Worm (Caenorhabditis elegans): Measurements from ENCODE around the gene nspc-18.
A peak's percentile ranks its signal among the peaks of the same experiment; 100 is the strongest.
"Not testable (repeated sequence)": the region's sequence is repeated elsewhere in the genome, so short reads cannot be mapped to it uniquely, and the experiment has no call there.

nspc-18 gene

DNA sequence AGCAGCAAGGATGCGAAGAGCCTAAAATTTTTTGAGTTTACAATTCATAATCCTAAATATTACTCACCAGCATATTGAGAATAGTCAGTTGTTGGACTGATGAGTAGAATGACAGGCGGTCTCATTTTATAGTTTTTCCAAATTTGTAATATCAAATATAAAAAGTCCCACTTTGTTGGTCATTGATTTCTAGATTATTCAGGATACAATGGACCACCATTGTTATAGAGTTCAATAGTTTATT, 2.5 kb downstream of the nspc-18 start, which contains the start of gene nspc-17:
nspc-17 (minus strand) TSS at position 101 of the 244 bp plus-strand sequence.
- TF ChIP-seq klf-2 (GFP tag; conservative IDR thresholded peaks at IDR 0.05); tab-1 (GFP tag; IDR thresholded peaks at IDR 0.05); ref-1 (GFP tag; conservative IDR thresholded peaks at IDR 0.05): not testable (repeated sequence)

DNA sequence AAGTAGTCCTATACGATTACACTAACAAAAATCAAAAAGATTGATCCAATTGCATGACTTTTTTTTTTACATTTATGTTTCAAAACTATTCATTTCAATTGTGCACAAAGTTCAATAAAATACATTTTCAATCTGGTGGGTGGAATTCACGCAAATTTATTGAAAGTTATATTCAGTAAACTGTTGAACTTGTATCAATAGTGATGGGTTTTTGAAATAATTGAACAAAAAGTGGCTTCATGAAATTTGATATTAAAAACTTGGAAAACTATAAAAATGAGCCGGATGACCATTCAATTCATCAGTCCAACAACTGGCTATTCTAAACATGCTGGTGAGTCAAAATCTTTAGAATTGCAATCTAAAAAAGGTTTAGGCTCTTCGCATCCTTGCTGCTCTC, 4.2 kb downstream of the nspc-18 start, which contains the start of gene nspc-16:
nspc-16 (plus strand) TSS at position 301 of the 400 bp plus-strand sequence.
- no peak for TF ChIP-seq klf-2 (GFP tag; conservative IDR thresholded peaks at IDR 0.05)
- no peak for TF ChIP-seq T22C8.4 (GFP tag; IDR thresholded peaks at IDR 0.05)
- no peak for TF ChIP-seq tab-1 (GFP tag; IDR thresholded peaks at IDR 0.05)
- TF ChIP-seq cog-1 (tag; optimal IDR thresholded peaks at IDR 0.05): no peak
- no peak for TF ChIP-seq ztf-23 (GFP tag; IDR thresholded peaks at IDR 0.05)
- TF ChIP-seq flt-1 (GFP tag; IDR thresholded peaks at IDR 0.05): no peak
- TF ChIP-seq ztf-29 (GFP tag; IDR thresholded peaks at IDR 0.05): no peak
- no peak for TF ChIP-seq ref-1 (GFP tag; conservative IDR thresholded peaks at IDR 0.05)
- TF ChIP-seq med-1 (GFP tag; optimal IDR thresholded peaks at IDR 0.05; ENCODE audit: insufficient read depth): no peak

DNA sequence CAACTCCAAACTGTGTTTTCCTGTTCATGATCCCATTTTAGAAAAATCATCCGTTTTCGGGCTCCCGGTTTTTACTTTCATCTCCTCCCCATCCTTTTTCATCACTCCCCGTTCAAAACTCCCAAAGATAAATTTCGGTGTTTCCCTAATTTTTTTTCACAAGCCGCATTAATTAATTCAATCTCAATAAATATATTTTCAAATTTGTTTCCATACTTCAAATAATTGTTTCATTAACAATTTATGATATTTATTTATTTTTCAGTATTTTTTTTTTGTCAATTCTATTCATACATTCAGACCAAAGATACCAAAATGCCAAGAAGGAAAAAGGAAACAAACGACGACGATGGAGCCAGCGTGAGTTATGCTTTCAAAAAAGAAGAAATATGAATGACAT, 7.0 kb downstream of the nspc-18 start, which contains the start of gene D1025.1:
D1025.1 (plus strand) TSS at position 301 of the 400 bp plus-strand sequence.
- TF ChIP-seq T22C8.4 (GFP tag; IDR thresholded peaks at IDR 0.05) (no peak), ref-1 (GFP tag; conservative IDR thresholded peaks at IDR 0.05) (no peak), ztf-29 (GFP tag; IDR thresholded peaks at IDR 0.05) (no peak), tab-1 (GFP tag; IDR thresholded peaks at IDR 0.05) (no peak), ztf-23 (GFP tag; IDR thresholded peaks at IDR 0.05) (no peak), cog-1 (tag; optimal IDR thresholded peaks at IDR 0.05) (no peak), med-1 (GFP tag; optimal IDR thresholded peaks at IDR 0.05; ENCODE audit: insufficient read depth) (no peak), klf-2 (GFP tag; conservative IDR thresholded peaks at IDR 0.05) (no peak), flt-1 (GFP tag; IDR thresholded peaks at IDR 0.05) (no peak)

DNA sequence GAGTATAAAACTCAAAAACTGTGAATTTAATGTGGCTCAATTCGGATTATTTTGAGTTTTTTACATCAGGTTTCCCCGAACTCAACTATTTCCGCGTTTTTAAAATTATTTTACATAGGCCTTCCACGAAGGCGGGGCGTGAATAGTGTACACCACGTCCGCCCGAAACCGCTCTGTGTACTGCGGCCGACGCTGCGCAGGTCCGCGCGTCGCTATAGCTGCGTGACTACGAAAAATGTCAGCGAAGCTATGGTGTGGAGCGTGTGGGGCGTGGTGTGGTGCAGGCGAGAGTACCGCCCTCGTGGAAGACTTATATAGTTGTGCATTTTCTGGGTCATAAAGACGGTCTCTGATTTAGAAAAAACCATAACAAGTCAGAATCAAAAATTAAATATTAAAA, 9.6 kb downstream of the nspc-18 start:
- no peak for TF ChIP-seq med-1 (GFP tag; optimal IDR thresholded peaks at IDR 0.05; ENCODE audit: insufficient read depth)
- TF ChIP-seq cog-1 (tag; optimal IDR thresholded peaks at IDR 0.05): no peak
- no peak for TF ChIP-seq T22C8.4 (GFP tag; IDR thresholded peaks at IDR 0.05)
- no peak for TF ChIP-seq ref-1 (GFP tag; conservative IDR thresholded peaks at IDR 0.05)
- no peak for TF ChIP-seq ztf-23 (GFP tag; IDR thresholded peaks at IDR 0.05)
- TF ChIP-seq klf-2 (GFP tag; conservative IDR thresholded peaks at IDR 0.05): no peak
- no peak for TF ChIP-seq tab-1 (GFP tag; IDR thresholded peaks at IDR 0.05)
- TF ChIP-seq flt-1 (GFP tag; IDR thresholded peaks at IDR 0.05): no peak
- TF ChIP-seq ztf-29 (GFP tag; IDR thresholded peaks at IDR 0.05): no peak

DNA sequence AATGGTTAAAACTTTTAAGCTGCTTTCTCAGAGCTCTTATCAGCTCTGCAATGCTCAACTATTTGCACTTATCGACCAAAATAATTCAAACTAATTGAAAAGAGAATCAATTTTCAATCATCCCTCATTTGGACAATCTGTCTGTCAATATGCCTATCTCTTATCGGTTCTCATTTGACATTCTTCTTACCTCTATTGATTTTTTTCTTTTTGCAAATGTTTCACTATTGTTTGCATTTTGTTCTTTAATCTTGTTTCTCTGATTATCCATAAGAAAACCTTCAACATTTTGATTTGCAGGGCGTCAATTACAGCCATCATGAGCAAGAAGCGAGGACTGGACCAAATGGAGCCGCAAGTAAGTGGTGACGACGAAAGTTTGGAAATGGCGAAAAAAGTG, 10.9 kb downstream of the nspc-18 start, which contains the start of gene D1025.10:
D1025.10 (plus strand) TSS at position 301 of the 400 bp plus-strand sequence.
- TF ChIP-seq flt-1 (GFP tag; IDR thresholded peaks at IDR 0.05) (no peak), T22C8.4 (GFP tag; IDR thresholded peaks at IDR 0.05) (no peak), ztf-29 (GFP tag; IDR thresholded peaks at IDR 0.05) (no peak), med-1 (GFP tag; optimal IDR thresholded peaks at IDR 0.05; ENCODE audit: insufficient read depth) (no peak), ztf-23 (GFP tag; IDR thresholded peaks at IDR 0.05) (no peak), tab-1 (GFP tag; IDR thresholded peaks at IDR 0.05) (no peak)

DNA sequence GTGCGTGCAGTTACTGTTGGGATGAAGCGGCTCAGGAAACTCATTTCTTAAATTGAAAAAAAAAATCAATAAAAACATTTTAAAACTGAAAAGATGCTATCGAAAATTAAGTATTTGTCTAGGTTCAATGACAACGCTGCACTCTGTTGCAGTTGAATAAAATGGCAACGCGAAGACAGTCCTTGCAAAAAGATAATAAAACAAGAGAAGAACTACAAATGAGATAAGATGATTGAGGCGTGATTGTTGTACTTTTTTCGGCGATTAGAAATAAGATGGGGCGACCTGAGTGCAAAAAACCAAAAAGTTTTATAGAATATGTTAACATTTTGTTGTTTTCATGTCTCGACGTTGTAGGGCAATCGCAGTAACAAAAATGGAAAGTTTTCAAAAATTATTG, 12.4 kb downstream of the nspc-18 start, which contains the start of gene gcsh-1:
gcsh-1 (minus strand) TSS at position 46 of the 400 bp plus-strand sequence.
- TF ChIP-seq tab-1 (GFP tag; IDR thresholded peaks at IDR 0.05): no peak
- no peak for TF ChIP-seq T22C8.4 (GFP tag; IDR thresholded peaks at IDR 0.05)
- no peak for TF ChIP-seq ztf-23 (GFP tag; IDR thresholded peaks at IDR 0.05)

DNA sequence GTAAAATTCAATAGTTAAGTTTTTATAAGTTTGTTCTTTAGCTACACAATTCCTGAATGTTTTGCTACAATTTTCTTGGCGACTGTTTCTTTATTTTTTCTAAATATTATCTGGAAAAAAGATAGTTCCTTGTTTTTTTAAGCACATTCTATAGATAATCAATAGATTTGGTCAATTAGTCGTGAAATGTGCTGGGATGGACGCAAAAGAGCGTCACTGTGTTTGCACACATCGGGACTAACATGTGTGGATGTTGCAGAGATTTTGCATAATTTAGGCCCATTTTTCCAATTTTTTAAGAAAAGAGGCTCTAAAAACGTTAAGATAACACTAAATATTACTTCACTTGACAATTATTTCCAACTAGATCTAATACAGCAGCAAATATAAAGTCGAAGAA, 14.0 kb downstream of the nspc-18 start:
- TF ChIP-seq ztf-29 (GFP tag; IDR thresholded peaks at IDR 0.05) (no peak), T22C8.4 (GFP tag; IDR thresholded peaks at IDR 0.05) (peak; percentile 54; the same call in 1 of the 2 replicates), med-1 (GFP tag; optimal IDR thresholded peaks at IDR 0.05; ENCODE audit: insufficient read depth) (no peak)

DNA sequence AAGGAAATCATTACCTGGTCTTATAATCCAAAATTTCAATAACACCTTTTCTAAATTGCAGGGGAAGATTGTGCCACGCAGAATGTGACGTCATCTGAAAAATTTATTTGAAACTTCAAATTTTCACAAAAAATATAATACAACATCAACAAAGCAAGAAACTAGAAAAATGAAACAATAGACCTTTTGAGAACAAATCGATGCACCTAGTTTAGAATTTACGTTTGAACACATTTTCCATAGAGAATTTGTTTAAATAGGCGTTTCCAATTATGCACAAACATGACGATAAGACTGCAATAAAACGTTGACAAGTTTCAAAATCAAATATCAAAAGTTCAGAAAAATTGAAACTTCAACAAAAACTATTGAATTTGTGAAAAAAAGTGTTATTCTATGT, 14.6 kb downstream of the nspc-18 start, which contains the start of gene fbxa-141:
fbxa-141 (minus strand) TSS at position 101 of the 400 bp plus-strand sequence.
- no peak for TF ChIP-seq ref-1 (GFP tag; conservative IDR thresholded peaks at IDR 0.05)
- TF ChIP-seq flt-1 (GFP tag; IDR thresholded peaks at IDR 0.05): no peak
- no peak for TF ChIP-seq med-1 (GFP tag; optimal IDR thresholded peaks at IDR 0.05; ENCODE audit: insufficient read depth)
- TF ChIP-seq ztf-23 (GFP tag; IDR thresholded peaks at IDR 0.05): no peak

DNA sequence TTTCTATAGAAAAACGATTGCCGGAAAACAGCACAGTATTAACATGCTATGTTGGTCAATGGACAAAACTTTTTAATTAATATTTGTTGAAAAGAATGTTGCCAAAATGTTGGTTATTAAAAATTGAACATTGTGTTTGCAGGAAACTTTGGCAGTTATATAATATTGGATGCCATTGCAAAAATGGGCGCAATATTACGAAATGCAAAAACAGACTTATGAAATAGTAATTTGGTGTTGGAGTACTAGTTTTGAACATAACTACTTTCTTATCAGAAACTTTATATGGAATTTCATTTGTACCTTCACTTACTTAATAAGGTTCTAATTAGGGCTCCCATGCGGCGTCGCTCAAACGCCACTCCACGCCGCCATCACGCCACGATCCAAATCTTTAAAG, 17.1 kb downstream of the nspc-18 start:
- TF ChIP-seq flt-1 (GFP tag; IDR thresholded peaks at IDR 0.05): no peak
- no peak for TF ChIP-seq klf-2 (GFP tag; conservative IDR thresholded peaks at IDR 0.05)
- TF ChIP-seq ztf-23 (GFP tag; IDR thresholded peaks at IDR 0.05): no peak
- TF ChIP-seq ztf-29 (GFP tag; IDR thresholded peaks at IDR 0.05): no peak
- TF ChIP-seq tab-1 (GFP tag; IDR thresholded peaks at IDR 0.05): no peak
- no peak for TF ChIP-seq ref-1 (GFP tag; conservative IDR thresholded peaks at IDR 0.05)
- TF ChIP-seq cog-1 (tag; optimal IDR thresholded peaks at IDR 0.05): no peak
- no peak for TF ChIP-seq med-1 (GFP tag; optimal IDR thresholded peaks at IDR 0.05; ENCODE audit: insufficient read depth)
- no peak for TF ChIP-seq T22C8.4 (GFP tag; IDR thresholded peaks at IDR 0.05)

DNA sequence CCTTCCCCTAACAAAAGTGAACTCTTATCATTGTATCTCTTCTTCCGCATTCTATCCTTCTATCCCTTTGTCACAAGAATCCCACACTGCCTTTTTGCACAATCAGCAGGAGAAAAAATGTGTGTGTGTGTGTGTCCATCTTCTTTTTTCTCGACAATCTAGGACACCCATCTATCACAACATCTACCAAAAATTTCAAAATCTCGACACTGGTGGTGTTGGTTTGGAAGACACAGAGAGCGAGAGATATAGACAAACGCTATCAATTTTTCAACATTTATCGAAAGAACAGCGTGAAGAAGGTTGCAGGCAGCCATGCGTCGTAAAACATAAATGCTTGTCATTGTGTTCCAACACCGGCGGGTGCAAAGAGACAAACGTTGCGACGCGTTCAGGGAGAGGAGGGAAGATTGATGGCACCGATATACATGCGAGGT, 18.6 kb downstream of the nspc-18 start:
- no peak for TF ChIP-seq ztf-29 (GFP tag; IDR thresholded peaks at IDR 0.05)
- TF ChIP-seq med-1 (GFP tag; optimal IDR thresholded peaks at IDR 0.05; ENCODE audit: insufficient read depth): no peak
- TF ChIP-seq ref-1 (GFP tag; conservative IDR thresholded peaks at IDR 0.05): no peak
- no peak for TF ChIP-seq cog-1 (tag; optimal IDR thresholded peaks at IDR 0.05)
- no peak for TF ChIP-seq flt-1 (GFP tag; IDR thresholded peaks at IDR 0.05)
- no peak for TF ChIP-seq T22C8.4 (GFP tag; IDR thresholded peaks at IDR 0.05)
- TF ChIP-seq klf-2 (GFP tag; conservative IDR thresholded peaks at IDR 0.05): no peak
- TF ChIP-seq tab-1 (GFP tag; IDR thresholded peaks at IDR 0.05): no peak
- TF ChIP-seq ztf-23 (GFP tag; IDR thresholded peaks at IDR 0.05): no peak

DNA sequence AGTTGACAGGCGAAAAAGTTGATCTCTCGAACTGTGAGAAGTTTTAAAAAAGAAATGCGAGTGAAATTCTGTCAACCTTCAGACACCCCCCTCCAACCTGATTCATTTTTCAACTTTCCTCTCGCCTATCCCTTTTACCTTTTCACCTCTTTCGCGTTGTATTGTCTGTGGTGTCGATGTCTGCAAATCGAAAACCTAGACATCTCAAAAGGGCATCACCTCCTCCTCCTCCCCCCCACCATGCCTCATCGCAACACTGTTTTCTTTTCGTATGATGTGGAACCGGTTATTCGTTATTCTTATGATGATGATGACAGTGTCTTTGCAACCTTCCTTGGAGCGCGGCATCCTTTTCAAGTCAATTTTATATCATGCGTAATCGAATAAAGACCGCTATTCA, 19.5 kb downstream of the nspc-18 start:
- TF ChIP-seq cog-1 (tag; optimal IDR thresholded peaks at IDR 0.05) (no peak), flt-1 (GFP tag; IDR thresholded peaks at IDR 0.05) (no peak), ref-1 (GFP tag; conservative IDR thresholded peaks at IDR 0.05) (no peak), klf-2 (GFP tag; conservative IDR thresholded peaks at IDR 0.05) (no peak), T22C8.4 (GFP tag; IDR thresholded peaks at IDR 0.05) (no peak), med-1 (GFP tag; optimal IDR thresholded peaks at IDR 0.05; ENCODE audit: insufficient read depth) (no peak), ztf-29 (GFP tag; IDR thresholded peaks at IDR 0.05) (no peak), tab-1 (GFP tag; IDR thresholded peaks at IDR 0.05) (no peak), ztf-23 (GFP tag; IDR thresholded peaks at IDR 0.05) (no peak)
